Worm (Caenorhabditis elegans) whole organism, L1 larva: ENCODE results near the gene appg-2.

Experiments used
- nhr-28 ChIP-seq: fragments of 150-350 bp; optimal IDR thresholded peaks from 2 replicates; lab custom pipeline; 2014; ENCODE audit warnings: missing biosample characterization, missing genetic modification characterization
- skn-1 ChIP-seq: fragments of 150-350 bp; optimal IDR thresholded peaks from 2 replicates; lab custom pipeline; 2014; ENCODE audit warnings: missing biosample characterization, missing genetic modification characterization
- sup-37 ChIP-seq: fragments of 200-800 bp; sonication (Bioruptor generic); optimal IDR thresholded peaks from 2 replicates; lab custom pipeline; 2018; ENCODE audit warnings: mild to moderate bottlenecking, missing genetic modification characterization, missing compliant biosample characterization

DNA sequence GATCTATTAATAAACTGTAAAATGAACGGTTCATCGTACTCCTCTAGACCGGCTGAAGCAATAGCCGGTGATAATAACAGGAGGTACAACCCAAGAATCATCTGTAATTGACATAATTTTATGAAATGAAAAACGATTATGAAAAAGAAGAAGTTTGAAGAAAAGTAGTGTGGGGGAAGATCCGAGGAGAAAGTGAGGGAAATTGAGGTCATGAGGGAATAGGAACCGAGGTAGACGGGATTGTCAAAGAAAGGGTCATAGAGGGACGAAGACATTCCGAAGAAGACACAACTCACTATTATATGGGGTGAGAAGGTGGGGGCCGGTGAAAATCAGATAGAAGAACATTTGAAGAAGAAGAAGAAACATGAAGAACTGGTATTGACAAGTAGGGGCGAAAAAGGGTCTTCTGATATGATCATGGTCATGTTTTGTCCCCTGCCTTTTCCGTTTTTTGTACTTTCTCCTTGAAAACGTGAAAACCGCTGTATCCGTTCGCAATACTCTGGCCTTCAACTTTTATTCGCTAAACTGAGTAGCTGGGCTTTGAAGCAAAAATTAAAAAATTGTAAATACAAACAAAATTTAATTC is 51.2 kb downstream of the appg-2 start, which contains the start of gene oac-46:
- TF ChIP-seq sup-37 (GFP tag; lab: Kevin White, UChicago), result no peak
- no peak for TF ChIP-seq skn-1 (tag; lab: Kevin White, UChicago)
- TF ChIP-seq nhr-28 (tag; lab: Kevin White, UChicago), result no peak
